Fruit fly (Drosophila melanogaster) whole organism: ENCODE results near the gene Nubp2.

ENCODE experiments used
- CG8478 ChIP-seq: fragments of >200 bp; optimal IDR thresholded peaks from 2 replicates; lab custom pipeline; 2018; ENCODE audit warnings: inconsistent platforms
- pan ChIP-seq: fragments of >200 bp; optimal IDR thresholded peaks from 2 replicates; lab custom pipeline; 2017
- psq ChIP-seq: fragments of >200 bp; optimal IDR thresholded peaks from 2 replicates; lab custom pipeline; 2017
- usp ChIP-seq: fragments of >200 bp; optimal IDR thresholded peaks from 2 replicates; lab custom pipeline; 2017; ENCODE audit warnings: missing biosample characterization, missing genetic modification characterization, mixed read lengths

dm6 chr3L:20531257-20531656 is 4.9 kb downstream of the Nubp2 start:
- TF ChIP-seq CG8478 (lab: Kevin White, UChicago) (no peak), pan (lab: Kevin White, UChicago) (no peak), psq (no peak), usp (no peak)
